Fruit fly (Drosophila melanogaster) whole organism, embryonic: ENCODE data around the gene Mtpalpha.

Experiments
- Ada2b ChIP-seq: fragments of 200-800 bp; sonication (Bioruptor generic); IDR thresholded peaks from 2 replicates; pipeline ENCODE4 v1.3.6; 2022; ENCODE audit warnings: missing biosample characterization, missing genetic modification characterization
- Atf3 ChIP-seq: fragments of 200-800 bp; sonication (Bioruptor generic); optimal IDR thresholded peaks from 3 replicates; lab custom pipeline; 2016; ENCODE audit warnings: missing biosample characterization, missing genetic modification characterization
- BEAF-32 ChIP-seq: fragments of 200-800 bp; sonication (Bioruptor generic); optimal IDR thresholded peaks from 3 replicates; lab custom pipeline; 2017; ENCODE audit warnings: missing biosample characterization, missing genetic modification characterization, mild to moderate bottlenecking, moderate library complexity, missing genetic modification reagents
- CG10267 ChIP-seq: fragments of 200-800 bp; sonication (Bioruptor generic); optimal IDR thresholded peaks from 2 replicates; lab custom pipeline; 2018; ENCODE audit warnings: missing biosample characterization, mild to moderate bottlenecking, missing genetic modification characterization, moderate library complexity
- CG10565 ChIP-seq: fragments of 200-800 bp; sonication (Bioruptor generic); optimal IDR thresholded peaks from 3 replicates; lab custom pipeline; 2016; ENCODE audit warnings: missing biosample characterization, mild to moderate bottlenecking, missing genetic modification characterization
- CG11085 ChIP-seq: fragments of 200-800 bp; sonication (Bioruptor generic); IDR thresholded peaks from 2 replicates; pipeline ENCODE4 v1.3.6; 2022; ENCODE audit warnings: missing biosample characterization, missing genetic modification characterization
- CG11695 ChIP-seq: fragments of 200-800 bp; sonication (Bioruptor generic); IDR thresholded peaks from 3 replicates; pipeline ENCODE4 v1.3.6; 2022; ENCODE audit warnings: missing biosample characterization, missing genetic modification characterization
- CG11723 ChIP-seq: fragments of 200-800 bp; sonication (Bioruptor generic); optimal IDR thresholded peaks from 2 replicates; lab custom pipeline; 2017; ENCODE audit warnings: missing biosample characterization, mild to moderate bottlenecking, missing genetic modification characterization
- CG14860 ChIP-seq: fragments of 200-800 bp; sonication (Bioruptor generic); IDR thresholded peaks from 3 replicates; pipeline ENCODE4 v1.3.6; 2022; ENCODE audit warnings: missing biosample characterization, missing genetic modification characterization; ENCODE audit not compliant: partially characterized antibody
- CG15011 ChIP-seq: fragments of 200-800 bp; sonication (Bioruptor generic); optimal IDR thresholded peaks from 3 replicates; lab custom pipeline; 2018; ENCODE audit warnings: missing biosample characterization, mild to moderate bottlenecking, missing genetic modification characterization
- CG16863 ChIP-seq: fragments of 200-800 bp; sonication (Bioruptor generic); optimal IDR thresholded peaks from 3 replicates; lab custom pipeline; 2016; ENCODE audit warnings: missing biosample characterization, missing genetic modification characterization
- CG1832 ChIP-seq: fragments of 200-800 bp; sonication (Bioruptor generic); optimal IDR thresholded peaks from 2 replicates; lab custom pipeline; 2017; ENCODE audit warnings: missing biosample characterization, mild to moderate bottlenecking, missing genetic modification characterization, inconsistent platforms
- CG4617 ChIP-seq: fragments of 200-800 bp; sonication (Bioruptor generic); optimal IDR thresholded peaks from 3 replicates; lab custom pipeline; 2016; ENCODE audit warnings: missing biosample characterization, missing genetic modification characterization, borderline replicate concordance
- CG4707 ChIP-seq: fragments of 200-800 bp; sonication (Bioruptor generic); optimal IDR thresholded peaks from 2 replicates; lab custom pipeline; 2018; ENCODE audit warnings: missing biosample characterization, mild to moderate bottlenecking, missing genetic modification characterization, moderate library complexity
- CG6175 ChIP-seq: fragments of 200-800 bp; sonication (Bioruptor generic); IDR thresholded peaks from 3 replicates; pipeline ENCODE4 v1.3.6; 2022; ENCODE audit warnings: missing biosample characterization, missing genetic modification characterization
- CG6689 ChIP-seq: fragments of 200-800 bp; sonication (Bioruptor generic); IDR thresholded peaks from 2 replicates; pipeline ENCODE4 v1.3.6; 2022; ENCODE audit warnings: missing biosample characterization, missing genetic modification characterization
- CG8089 ChIP-seq: fragments of 200-800 bp; sonication (Bioruptor generic); optimal IDR thresholded peaks from 3 replicates; lab custom pipeline; 2016; ENCODE audit warnings: missing biosample characterization, missing genetic modification characterization
- CG8359 ChIP-seq: fragments of 200-800 bp; sonication (Bioruptor generic); optimal IDR thresholded peaks from 2 replicates; lab custom pipeline; 2017; ENCODE audit warnings: missing biosample characterization, mild to moderate bottlenecking, missing genetic modification characterization, borderline replicate concordance
- CG8388 ChIP-seq: fragments of 200-800 bp; sonication (Bioruptor generic); optimal IDR thresholded peaks from 2 replicates; lab custom pipeline; 2019; ENCODE audit warnings: missing biosample characterization, mild to moderate bottlenecking, missing genetic modification characterization, moderate library complexity
- CG9215 ChIP-seq: fragments of 200-800 bp; sonication (Bioruptor generic); IDR thresholded peaks from 2 replicates; pipeline ENCODE4 v1.3.6; 2022; ENCODE audit warnings: missing biosample characterization, missing genetic modification characterization
- CG9797 ChIP-seq: fragments of 200-800 bp; sonication (Bioruptor generic); optimal IDR thresholded peaks from 3 replicates; lab custom pipeline; 2018; ENCODE audit warnings: missing biosample characterization, mild to moderate bottlenecking, missing genetic modification characterization
- CHES-1-like ChIP-seq: fragments of 200-800 bp; sonication (Bioruptor generic); optimal IDR thresholded peaks from 2 replicates; lab custom pipeline; 2016; ENCODE audit warnings: missing biosample characterization, missing genetic modification characterization
- CTCF ChIP-seq: fragments of 200-800 bp; sonication (Bioruptor generic); optimal IDR thresholded peaks from 2 replicates; lab custom pipeline; 2017; ENCODE audit warnings: missing biosample characterization, mild to moderate bottlenecking, missing genetic modification characterization, moderate library complexity
- Dfd ChIP-seq, 2 experiments: fragments of >200 bp; optimal IDR thresholded peaks; 2 replicates each; lab custom pipeline; 2017; ENCODE audit warnings: missing biosample characterization in 2 of 2, missing genetic modification characterization in 2 of 2
- Fer1 ChIP-seq: fragments of 200-800 bp; sonication (Bioruptor generic); optimal IDR thresholded peaks from 2 replicates; lab custom pipeline; 2017; ENCODE audit warnings: missing biosample characterization, mild to moderate bottlenecking, missing genetic modification characterization
- Hr39 ChIP-seq: fragments of >200 bp; optimal IDR thresholded peaks from 2 replicates; lab custom pipeline; 2017
- Mrtf ChIP-seq: fragments of 200-800 bp; sonication (Bioruptor generic); IDR thresholded peaks from 3 replicates; pipeline ENCODE4 v1.3.6; 2022; ENCODE audit warnings: missing biosample characterization, missing genetic modification characterization
- Nf-YC ChIP-seq: fragments of 200-800 bp; optimal IDR thresholded peaks from 3 replicates; lab custom pipeline; 2019; ENCODE audit warnings: missing biosample characterization, mild to moderate bottlenecking, missing genetic modification characterization, moderate library complexity
- Pdp1 ChIP-seq, 2 experiments: fragments of 200-800 bp; sonication (Bioruptor generic); optimal IDR thresholded peaks; 3 replicates each; lab custom pipeline; 2016; ENCODE audit warnings: missing biosample characterization in 2 of 2, missing genetic modification characterization in 2 of 2, mild to moderate bottlenecking in 1 of 2, moderate library complexity in 1 of 2
- Ravus ChIP-seq: fragments of 200-800 bp; sonication (Bioruptor generic); IDR thresholded peaks from 2 replicates; pipeline ENCODE4 v1.3.6; 2022; ENCODE audit warnings: missing biosample characterization, missing genetic modification characterization
- Side ChIP-seq: fragments of 200-800 bp; sonication (Bioruptor generic); optimal IDR thresholded peaks from 2 replicates; lab custom pipeline; 2016; ENCODE audit warnings: missing biosample characterization, missing genetic modification characterization
- az2 ChIP-seq: fragments of 200-800 bp; sonication (Bioruptor generic); optimal IDR thresholded peaks from 3 replicates; lab custom pipeline; 2016; ENCODE audit warnings: missing biosample characterization, missing genetic modification characterization
- bigmax ChIP-seq: fragments of 200-800 bp; sonication (Bioruptor generic); optimal IDR thresholded peaks from 2 replicates; lab custom pipeline; 2018; ENCODE audit warnings: missing biosample characterization, mild to moderate bottlenecking, missing genetic modification characterization
- cg ChIP-seq: fragments of 200-800 bp; sonication (Bioruptor generic); optimal IDR thresholded peaks from 3 replicates; lab custom pipeline; 2019; ENCODE audit warnings: missing biosample characterization, mild to moderate bottlenecking, missing genetic modification characterization, moderate library complexity
- crol ChIP-seq: fragments of 200-800 bp; sonication (Bioruptor generic); IDR thresholded peaks from 2 replicates; pipeline ENCODE4 v1.3.6; 2022; ENCODE audit warnings: missing biosample characterization, missing genetic modification characterization
- cwo ChIP-seq: fragments of 200-800 bp; sonication (Bioruptor generic); optimal IDR thresholded peaks from 3 replicates; lab custom pipeline; 2017; ENCODE audit warnings: missing biosample characterization, missing genetic modification characterization, mild to moderate bottlenecking, moderate library complexity, missing genetic modification reagents
- dmrt99B ChIP-seq: fragments of 200-800 bp; sonication (Bioruptor generic); optimal IDR thresholded peaks from 2 replicates; lab custom pipeline; 2018; ENCODE audit warnings: missing biosample characterization, mild to moderate bottlenecking, missing genetic modification characterization, moderate library complexity
- esg ChIP-seq: fragments of 200-800 bp; sonication (Bioruptor generic); conservative IDR thresholded peaks from 2 replicates; pipeline ENCODE4 v1.3.6; 2022; ENCODE audit warnings: missing biosample characterization, missing genetic modification characterization
- exex ChIP-seq: fragments of 200-800 bp; sonication (Bioruptor generic); optimal IDR thresholded peaks from 4 replicates; lab custom pipeline; 2018; ENCODE audit warnings: missing biosample characterization, mild to moderate bottlenecking, missing genetic modification characterization, moderate library complexity
- gcm ChIP-seq: fragments of 200-800 bp; sonication (Bioruptor generic); optimal IDR thresholded peaks from 2 replicates; lab custom pipeline; 2019; ENCODE audit warnings: missing biosample characterization, mild to moderate bottlenecking, missing genetic modification characterization, moderate library complexity
- ham ChIP-seq: fragments of 200-800 bp; sonication (Bioruptor generic); IDR thresholded peaks from 2 replicates; pipeline ENCODE4 v1.3.6; 2022; ENCODE audit warnings: missing biosample characterization, missing genetic modification characterization
- her ChIP-seq: fragments of 200-800 bp; sonication (Bioruptor generic); optimal IDR thresholded peaks from 2 replicates; lab custom pipeline; 2016; ENCODE audit warnings: missing biosample characterization, missing genetic modification characterization
- ind ChIP-seq: fragments of 200-800 bp; sonication (Bioruptor generic); optimal IDR thresholded peaks from 3 replicates; lab custom pipeline; 2016; ENCODE audit warnings: missing biosample characterization, missing genetic modification characterization
- ken ChIP-seq: fragments of 200-800 bp; sonication (Bioruptor generic); IDR thresholded peaks from 3 replicates; pipeline ENCODE4 v1.3.6; 2022; ENCODE audit warnings: missing biosample characterization, missing genetic modification characterization
- lbe ChIP-seq: fragments of 200-800 bp; sonication (Bioruptor generic); optimal IDR thresholded peaks from 2 replicates; lab custom pipeline; 2016; ENCODE audit warnings: missing biosample characterization, mild to moderate bottlenecking, missing genetic modification characterization
- lilli ChIP-seq: fragments of 200-800 bp; sonication (Bioruptor generic); optimal IDR thresholded peaks from 3 replicates; lab custom pipeline; 2016; ENCODE audit warnings: missing biosample characterization, missing genetic modification characterization
- nerfin-2 ChIP-seq: fragments of 200-800 bp; sonication (Bioruptor generic); IDR thresholded peaks from 2 replicates; pipeline ENCODE4 v1.3.6; 2022; ENCODE audit warnings: missing biosample characterization, missing genetic modification characterization; ENCODE audit not compliant: partially characterized antibody
- nom ChIP-seq: fragments of 200-800 bp; sonication (Bioruptor generic); optimal IDR thresholded peaks from 2 replicates; lab custom pipeline; 2017; ENCODE audit warnings: missing biosample characterization, missing genetic modification characterization, mild to moderate bottlenecking, moderate library complexity, missing genetic modification reagents
- pan ChIP-seq, 4 experiments: fragments of >200 bp in 3 of 4; fragments of 200-800 bp in 1 of 4; sonication (Bioruptor generic) in 1 of 4; optimal IDR thresholded peaks in 3 of 4; IDR thresholded peaks in 1 of 4; 2 replicates each; pipeline versions ENCODE4 v1.3.6 to Lab custom; 2017 to 2022; ENCODE audit warnings: missing biosample characterization in 2 of 4, missing genetic modification characterization in 2 of 4, mixed read lengths in 1 of 4
- pita ChIP-seq: fragments of 200-800 bp; sonication (Bioruptor generic); optimal IDR thresholded peaks from 2 replicates; lab custom pipeline; 2017; ENCODE audit warnings: missing biosample characterization, mild to moderate bottlenecking, missing genetic modification characterization
- stc ChIP-seq: fragments of 200-800 bp; sonication (Bioruptor generic); IDR thresholded peaks from 2 replicates; pipeline ENCODE4 v1.3.6; 2022; ENCODE audit warnings: missing biosample characterization, missing genetic modification characterization
- z ChIP-seq: fragments of 200-800 bp; sonication (Bioruptor generic); IDR thresholded peaks from 3 replicates; pipeline ENCODE4 v1.3.6; 2022; ENCODE audit warnings: missing biosample characterization, missing genetic modification characterization

Gene Mtpalpha

DNA sequence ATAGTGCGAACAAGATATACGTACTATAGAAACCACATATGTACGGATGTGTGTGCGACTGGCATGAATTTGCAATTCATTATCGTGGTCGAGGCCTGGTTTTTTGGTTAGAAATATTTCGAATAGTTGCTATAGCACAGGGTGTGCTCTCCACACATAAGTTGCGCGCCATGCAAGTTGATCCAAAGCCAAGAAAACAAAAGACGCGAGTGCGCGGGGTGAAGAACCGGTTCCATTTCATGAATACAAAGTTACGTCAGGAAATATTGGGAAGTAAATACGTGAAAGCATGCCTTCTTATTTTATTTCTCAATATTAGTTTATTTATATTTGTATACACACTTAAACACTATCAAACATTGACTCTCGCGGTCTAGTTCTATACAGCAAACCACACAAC is 37.4 kb upstream of the Mtpalpha start:
- TF ChIP-seq CG11723 = no peak
- TF ChIP-seq cwo (GFP tag; lab: Kevin White, UChicago) = no peak
- TF ChIP-seq z = no peak
- peak in 1 of 2 experiments; percentile 58 for TF ChIP-seq Pdp1 (GFP tag; optimal IDR thresholded peaks at IDR 0.05; lab: Kevin White, UChicago)
- TF ChIP-seq nerfin-2 = no peak
- TF ChIP-seq CG8388 (GFP tag; lab: Kevin White, UChicago) = peak; percentile 12
- TF ChIP-seq Fer1 (GFP tag; lab: Kevin White, UChicago) = no peak
- peak; percentile 83 for TF ChIP-seq bigmax (GFP tag; lab: Kevin White, UChicago)
- TF ChIP-seq Atf3 (GFP tag; lab: Kevin White, UChicago) = no peak
- TF ChIP-seq az2 (GFP tag; lab: Kevin White, UChicago) = peak; percentile 23
- TF ChIP-seq Side (GFP tag; lab: Kevin White, UChicago) = no peak
- TF ChIP-seq CG4707 (GFP tag; lab: Kevin White, UChicago) = no peak
- no peak for TF ChIP-seq pita (GFP tag; lab: Kevin White, UChicago)
- no peak for TF ChIP-seq cg (GFP tag; lab: Kevin White, UChicago)
- TF ChIP-seq CG4617 (GFP tag; lab: Kevin White, UChicago) = no peak
- no peak for TF ChIP-seq pan (optimal IDR thresholded peaks at IDR 0.05; lab: Kevin White, UChicago)
- TF ChIP-seq pan (GFP tag; optimal IDR thresholded peaks at IDR 0.05 in 1 of 2, IDR thresholded peaks at IDR 0.05 in 1 of 2) = no peak
- TF ChIP-seq BEAF-32 (GFP tag; lab: Kevin White, UChicago) = no peak
- no peak for TF ChIP-seq Mrtf
- no peak for TF ChIP-seq nom (GFP tag; lab: Kevin White, UChicago)
- no peak for TF ChIP-seq Dfd (GFP tag; optimal IDR thresholded peaks at IDR 0.05; lab: Kevin White, UChicago)
- TF ChIP-seq exex (tag; lab: Kevin White, UChicago) = no peak
- TF ChIP-seq lbe (GFP tag; lab: Kevin White, UChicago) = no peak
- peak; percentile 4 for TF ChIP-seq dmrt99B
- no peak for TF ChIP-seq CG8359 (GFP tag; lab: Kevin White, UChicago)
- no peak for TF ChIP-seq CG6689 (GFP tag; lab: Robert Waterston, UW)
- TF ChIP-seq gcm (GFP tag; lab: Kevin White, UChicago) = peak; percentile 17
- TF ChIP-seq CHES-1-like (GFP tag; lab: Kevin White, UChicago) = no peak
- TF ChIP-seq CG16863 (GFP tag; lab: Kevin White, UChicago) = no peak
- TF ChIP-seq ham (GFP tag; lab: Robert Waterston, UW) = no peak
- TF ChIP-seq CG11085 = no peak
- no peak for TF ChIP-seq CG14860
- no peak for TF ChIP-seq CG10267 (tag; lab: Kevin White, UChicago)
- no peak for TF ChIP-seq CG10565 (GFP tag; lab: Kevin White, UChicago)
- TF ChIP-seq ken (GFP tag; lab: Robert Waterston, UW) = no peak
- no peak for TF ChIP-seq CG1832 (GFP tag; lab: Kevin White, UChicago)
- TF ChIP-seq CG9215 (GFP tag; lab: Robert Waterston, UW) = no peak
- no peak for TF ChIP-seq esg (GFP tag; lab: Robert Waterston, UW)
- no peak for TF ChIP-seq CG6175 (GFP tag; lab: Robert Waterston, UW)
- TF ChIP-seq Ravus (GFP tag; lab: Robert Waterston, UW) = no peak
- TF ChIP-seq CG11695 = peak; percentile 98
- TF ChIP-seq crol (GFP tag; lab: Robert Waterston, UW) = peak; percentile 44
- TF ChIP-seq lilli = peak; percentile 22
- TF ChIP-seq CG9797 = no peak
- TF ChIP-seq CTCF (GFP tag; lab: Kevin White, UChicago) = no peak
- TF ChIP-seq stc (GFP tag; lab: Robert Waterston, UW) = peak; percentile 43; the same call in 1 of the 2 replicates
- no peak for TF ChIP-seq ind
- TF ChIP-seq her (GFP tag; lab: Kevin White, UChicago) = no peak
- TF ChIP-seq CG8089 = no peak
- TF ChIP-seq CG15011 (GFP tag; lab: Kevin White, UChicago) = peak; percentile 33
- no peak for TF ChIP-seq Ada2b (GFP tag; lab: Robert Waterston, UW)
- no peak for TF ChIP-seq Hr39 (lab: Kevin White, UChicago)
- no peak for TF ChIP-seq Nf-YC (tag; lab: Kevin White, UChicago)
